Fruit fly (Drosophila melanogaster) whole organism, embryonic: ENCODE data around the gene Larp7.

Source experiments
- Blimp-1 ChIP-seq: fragments of 200-800 bp; sonication (Bioruptor generic); optimal IDR thresholded peaks from 3 replicates; lab custom pipeline; 2018; ENCODE audit warnings: missing biosample characterization, missing genetic modification characterization, mild to moderate bottlenecking, moderate library complexity, missing genetic modification reagents
- CG10267 ChIP-seq: fragments of 200-800 bp; sonication (Bioruptor generic); optimal IDR thresholded peaks from 2 replicates; lab custom pipeline; 2018; ENCODE audit warnings: missing biosample characterization, mild to moderate bottlenecking, missing genetic modification characterization, moderate library complexity
- CG10979 ChIP-seq: fragments of 200-800 bp; sonication (Bioruptor generic); optimal IDR thresholded peaks from 2 replicates; lab custom pipeline; 2018; ENCODE audit warnings: missing biosample characterization, mild to moderate bottlenecking, missing genetic modification characterization, moderate library complexity
- CG14050 ChIP-seq: fragments of 200-800 bp; sonication (Bioruptor generic); IDR thresholded peaks from 3 replicates; pipeline ENCODE4 v1.3.6; 2022; ENCODE audit warnings: missing biosample characterization, missing genetic modification characterization
- CG14667 ChIP-seq: fragments of 200-800 bp; sonication (Bioruptor generic); IDR thresholded peaks from 2 replicates; pipeline ENCODE4 v1.3.6; 2022; ENCODE audit warnings: missing biosample characterization, missing genetic modification characterization
- CG14965 ChIP-seq: fragments of 200-800 bp; sonication (Bioruptor generic); optimal IDR thresholded peaks from 2 replicates; lab custom pipeline; 2016; ENCODE audit warnings: missing biosample characterization, missing genetic modification characterization, borderline replicate concordance
- CG18262 ChIP-seq: fragments of 200-800 bp; optimal IDR thresholded peaks from 3 replicates; lab custom pipeline; 2019; ENCODE audit warnings: missing biosample characterization, mild to moderate bottlenecking, missing genetic modification characterization, moderate library complexity
- CG33557 ChIP-seq: fragments of 200-800 bp; sonication (Bioruptor generic); optimal IDR thresholded peaks from 2 replicates; lab custom pipeline; 2019; ENCODE audit warnings: missing biosample characterization, mild to moderate bottlenecking, missing genetic modification characterization, moderate library complexity
- CG34224 ChIP-seq: fragments of 200-800 bp; sonication (Bioruptor generic); IDR thresholded peaks from 3 replicates; pipeline ENCODE4 v1.3.6; 2022; ENCODE audit warnings: missing biosample characterization, missing genetic modification characterization; ENCODE audit not compliant: partially characterized antibody
- CG3726 ChIP-seq: fragments of 200-800 bp; sonication (Bioruptor generic); IDR thresholded peaks from 3 replicates; pipeline ENCODE4, ENCODE4 v1.3.6; 2022; ENCODE audit warnings: missing biosample characterization, missing genetic modification characterization
- CG3847 ChIP-seq: fragments of 200-800 bp; sonication (Bioruptor generic); IDR thresholded peaks from 2 replicates; pipeline ENCODE4 v1.3.6; 2022; ENCODE audit warnings: missing biosample characterization, missing genetic modification characterization
- CG42726 ChIP-seq: fragments of 200-800 bp; sonication (Bioruptor generic); IDR thresholded peaks from 2 replicates; pipeline ENCODE4 v1.3.6; 2022; ENCODE audit warnings: missing biosample characterization, missing genetic modification characterization; ENCODE audit not compliant: partially characterized antibody
- CG4360 ChIP-seq: fragments of 200-800 bp; sonication (Bioruptor generic); IDR thresholded peaks from 2 replicates; pipeline ENCODE4 v1.3.6; 2022; ENCODE audit warnings: missing biosample characterization, missing genetic modification characterization
- CG6689 ChIP-seq: fragments of 200-800 bp; sonication (Bioruptor generic); IDR thresholded peaks from 2 replicates; pipeline ENCODE4 v1.3.6; 2022; ENCODE audit warnings: missing biosample characterization, missing genetic modification characterization
- CG7357 ChIP-seq: fragments of 200-800 bp; sonication (Bioruptor generic); IDR thresholded peaks from 3 replicates; pipeline ENCODE4 v1.3.6; 2022; ENCODE audit warnings: missing biosample characterization, missing genetic modification characterization
- CG7928 ChIP-seq: fragments of 200-800 bp; sonication (Bioruptor generic); optimal IDR thresholded peaks from 2 replicates; lab custom pipeline; 2017; ENCODE audit warnings: missing biosample characterization, mild to moderate bottlenecking, missing genetic modification characterization
- CG7987 ChIP-seq: fragments of 200-800 bp; sonication (Bioruptor generic); optimal IDR thresholded peaks from 2 replicates; lab custom pipeline; 2018; ENCODE audit warnings: missing biosample characterization, mild to moderate bottlenecking, missing genetic modification characterization, moderate library complexity
- CG8089 ChIP-seq: fragments of 200-800 bp; sonication (Bioruptor generic); optimal IDR thresholded peaks from 3 replicates; lab custom pipeline; 2016; ENCODE audit warnings: missing biosample characterization, missing genetic modification characterization
- CG8281 ChIP-seq: fragments of 200-800 bp; sonication (Bioruptor generic); optimal IDR thresholded peaks from 2 replicates; lab custom pipeline; 2018; ENCODE audit warnings: missing biosample characterization, mild to moderate bottlenecking, missing genetic modification characterization, moderate library complexity
- CG8944 ChIP-seq: fragments of 200-800 bp; sonication (Bioruptor generic); optimal IDR thresholded peaks from 3 replicates; lab custom pipeline; 2016; ENCODE audit warnings: missing biosample characterization, missing genetic modification characterization
- CTCF ChIP-seq: fragments of 200-800 bp; sonication (Bioruptor generic); optimal IDR thresholded peaks from 2 replicates; lab custom pipeline; 2017; ENCODE audit warnings: missing biosample characterization, mild to moderate bottlenecking, missing genetic modification characterization, moderate library complexity
- E2f2 ChIP-seq: fragments of 200-800 bp; sonication (Bioruptor generic); IDR thresholded peaks from 2 replicates; pipeline ENCODE4 v1.3.6; 2022; ENCODE audit warnings: missing biosample characterization, missing genetic modification characterization
- Gug ChIP-seq: fragments of 200-800 bp; sonication (Bioruptor generic); IDR thresholded peaks from 4 replicates; pipeline ENCODE4 v1.3.6; 2022; ENCODE audit warnings: missing biosample characterization, missing genetic modification characterization
- Opbp ChIP-seq: fragments of 200-800 bp; sonication (Bioruptor generic); IDR thresholded peaks from 3 replicates; pipeline ENCODE4 v1.3.6; 2022; ENCODE audit warnings: missing biosample characterization, missing genetic modification characterization; ENCODE audit not compliant: partially characterized antibody
- Rx ChIP-seq: fragments of 200-800 bp; sonication (Bioruptor generic); IDR thresholded peaks from 2 replicates; pipeline ENCODE4 v1.3.6; 2022; ENCODE audit warnings: missing biosample characterization, missing genetic modification characterization
- ab ChIP-seq: fragments of 200-800 bp; sonication (Bioruptor generic); optimal IDR thresholded peaks from 2 replicates; lab custom pipeline; 2016; ENCODE audit warnings: missing biosample characterization, missing genetic modification characterization
- chm ChIP-seq: fragments of 200-800 bp; sonication (Bioruptor generic); IDR thresholded peaks from 2 replicates; pipeline ENCODE4 v1.3.6; 2022; ENCODE audit warnings: missing biosample characterization, missing genetic modification characterization
- her ChIP-seq: fragments of 200-800 bp; sonication (Bioruptor generic); optimal IDR thresholded peaks from 2 replicates; lab custom pipeline; 2016; ENCODE audit warnings: missing biosample characterization, missing genetic modification characterization
- jumu ChIP-seq: fragments of 200-800 bp; sonication (Bioruptor generic); optimal IDR thresholded peaks from 3 replicates; lab custom pipeline; 2016; ENCODE audit warnings: missing biosample characterization, missing genetic modification characterization
- nmo ChIP-seq: fragments of 200-800 bp; sonication (Bioruptor generic); optimal IDR thresholded peaks from 2 replicates; lab custom pipeline; 2018; ENCODE audit warnings: missing biosample characterization, mild to moderate bottlenecking, missing genetic modification characterization, moderate library complexity
- nom ChIP-seq: fragments of 200-800 bp; sonication (Bioruptor generic); optimal IDR thresholded peaks from 2 replicates; lab custom pipeline; 2017; ENCODE audit warnings: missing biosample characterization, missing genetic modification characterization, mild to moderate bottlenecking, moderate library complexity, missing genetic modification reagents
- sc ChIP-seq, 3 experiments: fragments of >200 bp in 2 of 3; fragments of 200-800 bp in 1 of 3; sonication (Bioruptor generic) in 1 of 3; optimal IDR thresholded peaks; 2 replicates in 2 of 3; 3 replicates in 1 of 3; lab custom pipeline; 2017; ENCODE audit warnings: mild to moderate bottlenecking in 1 of 3, missing biosample characterization in 1 of 3, missing genetic modification characterization in 1 of 3, missing genetic modification reagents in 1 of 3
- slbo ChIP-seq: fragments of 200-800 bp; sonication (Bioruptor generic); IDR thresholded peaks from 2 replicates; pipeline ENCODE4 v1.3.6; 2022; ENCODE audit warnings: missing biosample characterization, missing genetic modification characterization
- slou ChIP-seq: fragments of 200-800 bp; sonication (Bioruptor generic); optimal IDR thresholded peaks from 3 replicates; lab custom pipeline; 2016; ENCODE audit warnings: missing biosample characterization, missing genetic modification characterization
- sr ChIP-seq: fragments of 200-800 bp; sonication (Bioruptor generic); IDR thresholded peaks from 3 replicates; pipeline ENCODE4 v1.3.6; 2022; ENCODE audit warnings: missing biosample characterization, missing genetic modification characterization
- stc ChIP-seq: fragments of 200-800 bp; sonication (Bioruptor generic); IDR thresholded peaks from 2 replicates; pipeline ENCODE4 v1.3.6; 2022; ENCODE audit warnings: missing biosample characterization, missing genetic modification characterization

Gene Larp7

dm6 chrX:9284024-9284738 is 40.6 kb downstream of the Larp7 start, which contains the start of gene lz (continued):
- no peak for TF ChIP-seq Blimp-1 (GFP tag; lab: Kevin White, UChicago)

dm6 chrX:9286386-9286785 is 42.8 kb downstream of the Larp7 start:
- TF ChIP-seq CG14965 (GFP tag; lab: Kevin White, UChicago) (peak; percentile 31), ab (GFP tag; lab: Kevin White, UChicago) (no peak), CG4360 (GFP tag; lab: Robert Waterston, UW) (peak; percentile 44; the same call in 1 of the 2 replicates), stc (GFP tag; lab: Robert Waterston, UW) (no peak), sr (GFP tag; lab: Robert Waterston, UW) (no peak), CG33557 (GFP tag; lab: Kevin White, UChicago) (no peak), Rx (GFP tag; lab: Robert Waterston, UW) (no peak), CG3726 (GFP tag; lab: Robert Waterston, UW) (no peak), jumu (GFP tag; lab: Kevin White, UChicago) (no peak), CG8944 (GFP tag; lab: Kevin White, UChicago) (no peak), CG6689 (GFP tag; lab: Robert Waterston, UW) (no peak), slou (GFP tag; lab: Kevin White, UChicago) (no peak), sc (optimal IDR thresholded peaks at IDR 0.05; lab: Kevin White, UChicago) (no peak), sc (GFP tag; optimal IDR thresholded peaks at IDR 0.05; lab: Kevin White, UChicago) (no peak), nom (GFP tag; lab: Kevin White, UChicago) (no peak), CG14050 (GFP tag; lab: Robert Waterston, UW) (no peak), CG14667 (GFP tag; lab: Robert Waterston, UW) (no peak), CG8089 (GFP tag; lab: Kevin White, UChicago) (no peak), Opbp (GFP tag; lab: Robert Waterston, UW) (no peak), her (no peak), CG10979 (tag; lab: Kevin White, UChicago) (peak; percentile 59), CG18262 (tag; lab: Kevin White, UChicago) (no peak), Gug (no peak), slbo (no peak), CTCF (GFP tag; lab: Kevin White, UChicago) (peak; percentile 87), CG7987 (GFP tag; lab: Kevin White, UChicago) (no peak), nmo (GFP tag; lab: Kevin White, UChicago) (no peak), CG10267 (tag; lab: Kevin White, UChicago) (no peak), CG7928 (GFP tag; lab: Kevin White, UChicago) (no peak), CG42726 (GFP tag; lab: Robert Waterston, UW) (no peak)
- TF ChIP-seq, all 482 proteins: peak for 4

DNA sequence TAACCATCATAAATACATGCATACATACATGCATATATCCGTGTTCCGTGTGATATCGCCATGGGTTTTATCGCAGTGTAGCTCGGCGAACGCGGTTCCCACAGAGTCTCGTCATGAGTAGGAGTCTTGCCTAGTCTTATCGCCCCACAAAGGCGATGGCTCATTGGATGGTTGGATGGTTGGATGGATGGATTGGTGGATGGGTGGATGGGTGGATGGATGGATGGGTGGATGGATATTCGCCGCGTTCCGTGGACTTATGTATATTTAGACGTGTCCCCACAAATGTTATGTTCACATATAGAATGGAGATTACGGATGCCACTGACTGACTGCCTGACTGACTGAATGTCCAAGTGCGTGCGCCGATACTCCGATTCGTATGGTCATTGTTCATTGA is 47.7 kb downstream of the Larp7 start:
- TF ChIP-seq E2f2 (GFP tag; lab: Robert Waterston, UW) = no peak
- TF ChIP-seq CG3847 (GFP tag; lab: Robert Waterston, UW) = no peak
- TF ChIP-seq CG34224 (GFP tag; lab: Robert Waterston, UW) = no peak
- TF ChIP-seq CG7357 (GFP tag; lab: Robert Waterston, UW) = no peak
- TF ChIP-seq CG14667 (GFP tag; lab: Robert Waterston, UW) = no peak
- TF ChIP-seq CG8281 = peak; percentile 98
- TF ChIP-seq chm (GFP tag; lab: Robert Waterston, UW) = no peak
